Fruit fly (Drosophila melanogaster): Measurements from ENCODE around the gene CG4186.

- TF ChIP-seq CG8478 (optimal IDR thresholded peaks at IDR 0.05) (no peak), CTCF (optimal IDR thresholded peaks at IDR 0.05) (no peak)
Measured at dm6 chr3L:20767227-20767626, 2.2 kb upstream of the CG4186 start.

All from S2 (cell line).